Fruit fly (Drosophila melanogaster) whole organism, pupa: ENCODE measurements around the gene Toll-9.

ENCODE experiments used
- CG13204 ChIP-seq: fragments of 200-800 bp; sonication (Bioruptor generic); optimal IDR thresholded peaks from 2 replicates; lab custom pipeline; 2018; ENCODE audit warnings: missing biosample characterization, mild to moderate bottlenecking, missing genetic modification characterization, moderate library complexity
- CG14655 ChIP-seq: fragments of 200-800 bp; sonication (Bioruptor generic); optimal IDR thresholded peaks from 3 replicates; lab custom pipeline; 2017; ENCODE audit warnings: mild to moderate bottlenecking, missing biosample characterization, missing genetic modification reagents, missing genetic modification characterization
- CG17806 ChIP-seq: fragments of 200-800 bp; sonication (Bioruptor generic); optimal IDR thresholded peaks from 2 replicates; lab custom pipeline; 2018; ENCODE audit warnings: missing biosample characterization, mild to moderate bottlenecking, missing genetic modification characterization, moderate library complexity
- CG32121 ChIP-seq: fragments of 200-800 bp; sonication (Bioruptor generic); IDR thresholded peaks from 2 replicates; pipeline ENCODE4 v1.3.6; 2022; ENCODE audit warnings: missing biosample characterization, missing genetic modification characterization
- CG8159 ChIP-seq: fragments of 200-800 bp; sonication (Bioruptor generic); optimal IDR thresholded peaks from 3 replicates; lab custom pipeline; 2018; ENCODE audit warnings: missing biosample characterization, mild to moderate bottlenecking, missing genetic modification characterization, moderate library complexity
- CG8301 ChIP-seq: fragments of 200-800 bp; sonication (Bioruptor generic); optimal IDR thresholded peaks from 2 replicates; lab custom pipeline; 2018; ENCODE audit warnings: missing biosample characterization, mild to moderate bottlenecking, missing genetic modification characterization
- D1 ChIP-seq: fragments of 200-800 bp; sonication (Bioruptor generic); optimal IDR thresholded peaks from 2 replicates; lab custom pipeline; 2018; ENCODE audit warnings: missing biosample characterization, mild to moderate bottlenecking, missing genetic modification characterization, moderate library complexity
- EcR ChIP-seq: fragments of 200-800 bp; sonication (Bioruptor generic); optimal IDR thresholded peaks from 3 replicates; lab custom pipeline; 2019; ENCODE audit warnings: missing biosample characterization, missing genetic modification characterization, mild to moderate bottlenecking, moderate library complexity, missing genetic modification reagents
- Ets98B ChIP-seq: fragments of 200-800 bp; sonication (Bioruptor generic); IDR thresholded peaks from 2 replicates; pipeline ENCODE4 v1.3.6; 2022; ENCODE audit warnings: missing biosample characterization, missing genetic modification characterization
- Pif1A ChIP-seq: fragments of 200-800 bp; sonication (Bioruptor generic); optimal IDR thresholded peaks from 3 replicates; lab custom pipeline; 2016; ENCODE audit warnings: missing biosample characterization, missing genetic modification characterization
- gl ChIP-seq: fragments of 200-800 bp; sonication (Bioruptor generic); optimal IDR thresholded peaks from 2 replicates; lab custom pipeline; 2018; ENCODE audit warnings: missing biosample characterization, mild to moderate bottlenecking, missing genetic modification characterization
- rn ChIP-seq: fragments of 200-800 bp; sonication (Bioruptor generic); IDR thresholded peaks from 2 replicates; pipeline ENCODE4 v1.3.6; 2022; ENCODE audit warnings: missing biosample characterization, missing genetic modification characterization

dm6 chr3L:20385969-20386370 lies 19.4 kb upstream of the Toll-9 start:
- TF ChIP-seq D1 (tag; lab: Kevin White, UChicago): no peak
- no peak for TF ChIP-seq rn
- peak; percentile 57 for TF ChIP-seq EcR (GFP tag; lab: Kevin White, UChicago)
- no peak for TF ChIP-seq CG8301 (tag; lab: Kevin White, UChicago)
- TF ChIP-seq Pif1A (GFP tag; lab: Kevin White, UChicago): no peak
- no peak for TF ChIP-seq Ets98B
- TF ChIP-seq CG17806: no peak
- peak; percentile 87 for TF ChIP-seq CG13204 (GFP tag; lab: Kevin White, UChicago)
- TF ChIP-seq gl: no peak
- no peak for TF ChIP-seq CG8159 (tag; lab: Kevin White, UChicago)
- TF ChIP-seq CG32121 (GFP tag; lab: Robert Waterston, UW): no peak
- no peak for TF ChIP-seq CG14655 (GFP tag; lab: Kevin White, UChicago)
